Worm (Caenorhabditis elegans) whole organism, L4/young adult: Measurements from ENCODE around the gene R08C7.1.
A peak's percentile ranks its signal among the peaks of the same experiment; 100 is the strongest.

ENCODE experiments used
- W03F9.2 ChIP-seq: fragments of 150-350 bp; optimal IDR thresholded peaks from 2 replicates; lab custom pipeline; 2014; ENCODE audit warnings: missing biosample characterization, missing genetic modification characterization
- dao-5 ChIP-seq: sonication (generic microtip); optimal IDR thresholded peaks from 2 replicates; lab custom pipeline; 2016; ENCODE audit warnings: missing genotype, missing genetic modification characterization, moderate library complexity, missing compliant biosample characterization
- him-1 ChIP-seq: sonication (generic microtip); optimal IDR thresholded peaks from 2 replicates; lab custom pipeline; 2016; ENCODE audit warnings: missing genotype, missing genetic modification reagents, missing genetic modification characterization, missing compliant biosample characterization

DNA sequence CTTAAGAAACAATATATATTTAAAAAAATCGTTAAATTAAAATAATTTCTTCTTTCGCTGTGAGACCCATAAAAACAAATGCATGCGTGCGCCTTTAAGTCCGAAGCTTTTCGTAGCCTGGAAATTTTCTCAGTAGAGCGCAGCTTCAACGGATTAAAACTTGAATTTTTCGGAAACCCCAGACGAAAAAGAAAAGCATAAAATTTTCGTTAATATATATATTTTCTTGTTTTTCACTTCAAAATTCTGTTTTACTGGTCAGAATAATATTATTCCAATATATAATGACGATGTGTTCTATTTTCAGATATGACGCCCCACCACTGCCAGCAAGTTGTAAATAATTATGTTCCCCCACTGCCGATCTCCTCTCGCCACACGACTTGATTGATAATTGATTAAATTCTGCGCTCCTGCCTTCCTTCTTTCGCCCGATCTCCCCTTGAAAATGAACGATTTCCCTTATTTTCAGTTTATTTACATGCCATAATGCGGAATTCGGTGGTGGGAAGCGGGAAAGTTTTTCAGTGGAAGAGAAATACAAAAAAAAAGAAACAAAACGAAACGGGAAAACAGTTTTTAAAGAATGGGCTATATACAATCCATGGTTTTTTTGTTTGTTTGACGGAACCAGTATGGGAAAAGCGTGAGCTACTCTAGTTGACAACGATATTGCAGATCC lies 16.5 kb downstream of the R08C7.1 start:
- TF ChIP-seq dao-5 (tag; lab: Kevin White, UChicago) (no peak), W03F9.2 (peak; percentile 17), him-1 (tag; lab: Kevin White, UChicago) (peak; percentile 18)
